Worm (Caenorhabditis elegans) whole organism, L4/young adult: ENCODE data around the gene B0228.9.

ENCODE experiments used
- W03F9.2 ChIP-seq: fragments of 150-350 bp; optimal IDR thresholded peaks from 2 replicates; lab custom pipeline; 2014; ENCODE audit warnings: missing biosample characterization, missing genetic modification characterization
- dao-5 ChIP-seq: sonication (generic microtip); optimal IDR thresholded peaks from 2 replicates; lab custom pipeline; 2016; ENCODE audit warnings: missing genotype, missing genetic modification characterization, moderate library complexity, missing compliant biosample characterization

DNA sequence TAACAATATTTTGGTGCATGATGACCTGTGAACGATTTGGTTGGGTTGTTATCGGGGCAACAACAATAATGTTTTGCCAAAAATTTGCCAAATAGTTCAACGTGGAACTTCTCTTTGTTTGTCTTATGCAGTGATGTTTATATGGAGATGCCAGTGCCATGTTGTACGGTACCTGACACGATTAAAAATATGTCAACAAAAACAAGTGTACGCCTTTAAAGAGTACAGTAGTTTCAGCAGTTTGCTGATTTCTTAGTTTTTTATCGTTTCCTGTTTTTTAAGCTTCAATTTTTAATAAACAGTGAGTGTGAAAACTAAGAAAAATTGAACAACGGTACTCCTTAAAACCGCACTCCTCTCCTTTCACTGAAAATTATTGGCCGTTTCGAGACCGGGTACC, 14.8 kb upstream of the B0228.9 start:
- TF ChIP-seq dao-5 (no peak), W03F9.2 (tag; lab: Kevin White, UChicago) (no peak)
